Fruit fly (Drosophila melanogaster) whole organism, embryonic: ENCODE results near the gene CG13258.

Source experiments
- Awh ChIP-seq: fragments of 200-800 bp; sonication (Bioruptor generic); IDR thresholded peaks from 2 replicates; pipeline ENCODE4, ENCODE4 v1.3.6; 2022; ENCODE audit warnings: missing biosample characterization, missing genetic modification characterization
- Blimp-1 ChIP-seq: fragments of 200-800 bp; sonication (Bioruptor generic); optimal IDR thresholded peaks from 3 replicates; lab custom pipeline; 2018; ENCODE audit warnings: missing biosample characterization, missing genetic modification characterization, mild to moderate bottlenecking, moderate library complexity, missing genetic modification reagents
- CG10543 ChIP-seq: fragments of 200-800 bp; sonication (Bioruptor generic); optimal IDR thresholded peaks from 3 replicates; lab custom pipeline; 2017; ENCODE audit warnings: missing biosample characterization, mild to moderate bottlenecking, missing genetic modification characterization, moderate library complexity
- CG11695 ChIP-seq: fragments of 200-800 bp; sonication (Bioruptor generic); IDR thresholded peaks from 3 replicates; pipeline ENCODE4 v1.3.6; 2022; ENCODE audit warnings: missing biosample characterization, missing genetic modification characterization
- CG12219 ChIP-seq: fragments of 200-800 bp; sonication (Bioruptor generic); optimal IDR thresholded peaks from 3 replicates; lab custom pipeline; 2018; ENCODE audit warnings: missing biosample characterization, mild to moderate bottlenecking, missing genetic modification characterization
- CG13287 ChIP-seq: fragments of 200-800 bp; sonication (Bioruptor generic); IDR thresholded peaks from 2 replicates; pipeline ENCODE4 v1.3.6; 2022; ENCODE audit warnings: missing biosample characterization, missing genetic modification characterization; ENCODE audit not compliant: partially characterized antibody
- CG13775 ChIP-seq: fragments of 200-800 bp; sonication (Bioruptor generic); optimal IDR thresholded peaks from 3 replicates; lab custom pipeline; 2017; ENCODE audit warnings: missing biosample characterization, mild to moderate bottlenecking, missing genetic modification characterization
- CG14014 ChIP-seq: fragments of 200-800 bp; sonication (Bioruptor generic); IDR thresholded peaks from 2 replicates; pipeline ENCODE4 v1.3.6; 2022; ENCODE audit warnings: missing biosample characterization, missing genetic modification characterization
- CG15011 ChIP-seq: fragments of 200-800 bp; sonication (Bioruptor generic); optimal IDR thresholded peaks from 3 replicates; lab custom pipeline; 2018; ENCODE audit warnings: missing biosample characterization, mild to moderate bottlenecking, missing genetic modification characterization
- CG17328 ChIP-seq: fragments of 200-800 bp; sonication (Bioruptor generic); IDR thresholded peaks from 2 replicates; pipeline ENCODE4 v1.3.6; 2022; ENCODE audit warnings: missing biosample characterization, missing genetic modification characterization
- CG18619 ChIP-seq: fragments of 200-800 bp; sonication (Bioruptor generic); optimal IDR thresholded peaks from 3 replicates; lab custom pipeline; 2017; ENCODE audit warnings: missing biosample characterization, mild to moderate bottlenecking, missing genetic modification characterization
- CG30431 ChIP-seq: fragments of 200-800 bp; sonication (Bioruptor generic); optimal IDR thresholded peaks from 2 replicates; lab custom pipeline; 2017; ENCODE audit warnings: missing biosample characterization, missing genetic modification characterization
- CG3407 ChIP-seq: fragments of 200-800 bp; sonication (Bioruptor generic); optimal IDR thresholded peaks from 2 replicates; lab custom pipeline; 2018; ENCODE audit warnings: missing biosample characterization, mild to moderate bottlenecking, missing genetic modification characterization
- CG6683 ChIP-seq: fragments of 200-800 bp; sonication (Bioruptor generic); optimal IDR thresholded peaks from 2 replicates; lab custom pipeline; 2017; ENCODE audit warnings: missing biosample characterization, mild to moderate bottlenecking, missing genetic modification characterization, missing genetic modification reagents
- CG6854 ChIP-seq: fragments of 200-800 bp; sonication (Bioruptor generic); optimal IDR thresholded peaks from 3 replicates; lab custom pipeline; 2017; ENCODE audit warnings: missing biosample characterization, mild to moderate bottlenecking, missing genetic modification characterization
- CG7372 ChIP-seq: fragments of 200-800 bp; sonication (Bioruptor generic); IDR thresholded peaks from 2 replicates; pipeline ENCODE4 v1.3.6; 2022; ENCODE audit warnings: missing biosample characterization, missing genetic modification characterization
- D19B ChIP-seq: fragments of 200-800 bp; sonication (Bioruptor generic); optimal IDR thresholded peaks from 2 replicates; lab custom pipeline; 2017; ENCODE audit warnings: missing biosample characterization, mild to moderate bottlenecking, missing genetic modification characterization
- HHEX ChIP-seq: fragments of 200-800 bp; sonication (Bioruptor generic); optimal IDR thresholded peaks from 3 replicates; lab custom pipeline; 2017; ENCODE audit warnings: missing biosample characterization, mild to moderate bottlenecking, missing genetic modification characterization, missing genetic modification reagents
- Kr ChIP-seq: fragments of 200-800 bp; sonication (Bioruptor generic); optimal IDR thresholded peaks from 2 replicates; lab custom pipeline; 2017; ENCODE audit warnings: missing biosample characterization, mild to moderate bottlenecking, missing genetic modification characterization
- Rx ChIP-seq: fragments of 200-800 bp; sonication (Bioruptor generic); IDR thresholded peaks from 2 replicates; pipeline ENCODE4 v1.3.6; 2022; ENCODE audit warnings: missing biosample characterization, missing genetic modification characterization
- Sry-δ ChIP-seq: fragments of 200-800 bp; sonication (Bioruptor generic); optimal IDR thresholded peaks from 2 replicates; lab custom pipeline; 2016; ENCODE audit warnings: missing biosample characterization, missing genetic modification characterization
- ab ChIP-seq: fragments of 200-800 bp; sonication (Bioruptor generic); optimal IDR thresholded peaks from 2 replicates; lab custom pipeline; 2016; ENCODE audit warnings: missing biosample characterization, missing genetic modification characterization
- bab2 ChIP-seq: fragments of 200-800 bp; sonication (Bioruptor generic); optimal IDR thresholded peaks from 2 replicates; lab custom pipeline; 2016; ENCODE audit warnings: missing biosample characterization, missing genetic modification characterization
- bbx ChIP-seq: fragments of 200-800 bp; sonication (Bioruptor generic); IDR thresholded peaks from 2 replicates; pipeline ENCODE4 v1.3.6; 2022; ENCODE audit warnings: missing biosample characterization, missing genetic modification characterization; ENCODE audit not compliant: partially characterized antibody
- bigmax ChIP-seq: fragments of 200-800 bp; sonication (Bioruptor generic); optimal IDR thresholded peaks from 2 replicates; lab custom pipeline; 2018; ENCODE audit warnings: missing biosample characterization, mild to moderate bottlenecking, missing genetic modification characterization
- bsh ChIP-seq, 2 experiments: fragments of 200-800 bp; sonication (Bioruptor generic); optimal IDR thresholded peaks; 2 replicates each; lab custom pipeline; 2017 to 2018; ENCODE audit warnings: mild to moderate bottlenecking in 2 of 2, missing biosample characterization in 2 of 2, missing genetic modification characterization in 2 of 2, moderate library complexity in 1 of 2
- cg ChIP-seq: fragments of 200-800 bp; sonication (Bioruptor generic); optimal IDR thresholded peaks from 3 replicates; lab custom pipeline; 2019; ENCODE audit warnings: missing biosample characterization, mild to moderate bottlenecking, missing genetic modification characterization, moderate library complexity
- crp ChIP-seq, 2 experiments: fragments of 200-800 bp; sonication (Bioruptor generic); optimal IDR thresholded peaks; 2 replicates in 1 of 2; 3 replicates in 1 of 2; lab custom pipeline; 2017; ENCODE audit warnings: missing biosample characterization in 2 of 2, missing genetic modification characterization in 2 of 2, mild to moderate bottlenecking in 1 of 2, moderate library complexity in 1 of 2
- dmrt99B ChIP-seq: fragments of 200-800 bp; sonication (Bioruptor generic); optimal IDR thresholded peaks from 2 replicates; lab custom pipeline; 2018; ENCODE audit warnings: missing biosample characterization, mild to moderate bottlenecking, missing genetic modification characterization, moderate library complexity
- en ChIP-seq: fragments of 200-800 bp; sonication (Bioruptor generic); optimal IDR thresholded peaks from 2 replicates; lab custom pipeline; 2016; ENCODE audit warnings: missing biosample characterization, missing genetic modification characterization
- eve ChIP-seq, 2 experiments: fragments of >200 bp; optimal IDR thresholded peaks; 2 replicates each; lab custom pipeline; 2017; ENCODE audit warnings: missing biosample characterization in 2 of 2, missing genetic modification characterization in 2 of 2
- eyg ChIP-seq: fragments of 200-800 bp; sonication (Bioruptor generic); optimal IDR thresholded peaks from 3 replicates; lab custom pipeline; 2016; ENCODE audit warnings: missing biosample characterization, missing genetic modification characterization
- fu2 ChIP-seq: fragments of 200-800 bp; sonication (Bioruptor generic); optimal IDR thresholded peaks from 2 replicates; lab custom pipeline; 2016; ENCODE audit warnings: missing biosample characterization, missing genetic modification characterization
- grau ChIP-seq: fragments of 200-800 bp; optimal IDR thresholded peaks from 3 replicates; lab custom pipeline; 2019; ENCODE audit warnings: missing biosample characterization, mild to moderate bottlenecking, missing genetic modification characterization, moderate library complexity
- grn ChIP-seq: fragments of 200-800 bp; sonication (Bioruptor generic); optimal IDR thresholded peaks from 3 replicates; lab custom pipeline; 2017; ENCODE audit warnings: missing biosample characterization, missing genetic modification characterization
- mam ChIP-seq: fragments of 200-800 bp; sonication (Bioruptor generic); optimal IDR thresholded peaks from 3 replicates; lab custom pipeline; 2016; ENCODE audit warnings: missing biosample characterization, missing genetic modification characterization
- nau ChIP-seq: fragments of 200-800 bp; sonication (Bioruptor generic); optimal IDR thresholded peaks from 3 replicates; lab custom pipeline; 2017; ENCODE audit warnings: missing biosample characterization, mild to moderate bottlenecking, missing genetic modification characterization, missing genetic modification reagents
- pho ChIP-seq: fragments of 200-800 bp; sonication (Bioruptor generic); optimal IDR thresholded peaks from 2 replicates; lab custom pipeline; 2016; ENCODE audit warnings: missing biosample characterization, missing genetic modification characterization
- pros ChIP-seq: fragments of 200-800 bp; sonication (Bioruptor generic); optimal IDR thresholded peaks from 3 replicates; lab custom pipeline; 2019; ENCODE audit warnings: missing biosample characterization, mild to moderate bottlenecking, missing genetic modification characterization, moderate library complexity
- psq ChIP-seq: fragments of 200-800 bp; sonication (Bioruptor generic); optimal IDR thresholded peaks from 2 replicates; lab custom pipeline; 2017; ENCODE audit warnings: missing biosample characterization, missing genetic modification characterization
- run ChIP-seq: fragments of 200-800 bp; sonication (Bioruptor generic); optimal IDR thresholded peaks from 3 replicates; lab custom pipeline; 2018; ENCODE audit warnings: missing biosample characterization, mild to moderate bottlenecking, missing genetic modification characterization
- salm ChIP-seq: fragments of 200-800 bp; sonication (Bioruptor generic); optimal IDR thresholded peaks from 2 replicates; lab custom pipeline; 2018; ENCODE audit warnings: missing biosample characterization, mild to moderate bottlenecking, missing genetic modification characterization
- sc ChIP-seq, 3 experiments: fragments of >200 bp in 2 of 3; fragments of 200-800 bp in 1 of 3; sonication (Bioruptor generic) in 1 of 3; optimal IDR thresholded peaks; 2 replicates in 2 of 3; 3 replicates in 1 of 3; lab custom pipeline; 2017; ENCODE audit warnings: mild to moderate bottlenecking in 1 of 3, missing biosample characterization in 1 of 3, missing genetic modification characterization in 1 of 3, missing genetic modification reagents in 1 of 3
- sens ChIP-seq: fragments of 200-800 bp; sonication (Bioruptor generic); peaks from one replicate; lab custom pipeline; 2016; ENCODE audit warnings: missing biosample characterization, missing genetic modification characterization
- slbo ChIP-seq: fragments of 200-800 bp; sonication (Bioruptor generic); IDR thresholded peaks from 2 replicates; pipeline ENCODE4 v1.3.6; 2022; ENCODE audit warnings: missing biosample characterization, missing genetic modification characterization
- unc-4 ChIP-seq: fragments of 200-800 bp; sonication (Bioruptor generic); IDR thresholded peaks from 2 replicates; pipeline ENCODE4 v1.3.6; 2022; ENCODE audit warnings: missing biosample characterization, missing genetic modification characterization; ENCODE audit not compliant: partially characterized antibody
- unpg ChIP-seq: fragments of 200-800 bp; sonication (Bioruptor generic); optimal IDR thresholded peaks from 3 replicates; lab custom pipeline; 2018; ENCODE audit warnings: missing biosample characterization, mild to moderate bottlenecking, missing genetic modification characterization, moderate library complexity
- zen ChIP-seq: fragments of 200-800 bp; sonication (Bioruptor generic); optimal IDR thresholded peaks from 3 replicates; lab custom pipeline; 2018; ENCODE audit warnings: missing biosample characterization, mild to moderate bottlenecking, missing genetic modification characterization, moderate library complexity

Gene CG13258

dm6 chr2L:16269232-16270134, 23.3 kb downstream of the CG13258 start (continued):
- TF ChIP-seq CG30431 (no peak), CG3407 (GFP tag; lab: Kevin White, UChicago) (peak; percentile 69), en (GFP tag; lab: Kevin White, UChicago) (peak; percentile 45), Kr (GFP tag; lab: Kevin White, UChicago) (peak; percentile 12), salm (tag; lab: Kevin White, UChicago) (peak; percentile 28), ab (peak; percentile 22), bsh (GFP tag; optimal IDR thresholded peaks at IDR 0.05; lab: Kevin White, UChicago) (peak; percentile 57 to 60), CG13287 (GFP tag; lab: Robert Waterston, UW) (no peak), CG18619 (GFP tag; lab: Kevin White, UChicago) (peak; percentile 39), run (tag; lab: Kevin White, UChicago) (peak; percentile 59), dmrt99B (tag; lab: Kevin White, UChicago) (peak; percentile 60), mam (GFP tag; lab: Kevin White, UChicago) (no peak), CG15011 (GFP tag; lab: Kevin White, UChicago) (peak; percentile 74), pros (peak; percentile 98), CG13775 (GFP tag; lab: Kevin White, UChicago) (peak; percentile 53), Blimp-1 (peak; percentile 5), fu2 (no peak), psq (GFP tag; lab: Kevin White, UChicago) (peak; percentile 16), unpg (peak; percentile 71), grau (peak; percentile 67), CG7372 (GFP tag; lab: Robert Waterston, UW) (no peak), eyg (GFP tag; lab: Kevin White, UChicago) (peak; percentile 41), zen (tag; lab: Kevin White, UChicago) (no peak), bbx (no peak), CG11695 (GFP tag; lab: Robert Waterston, UW) (no peak), Awh (GFP tag; lab: Robert Waterston, UW) (no peak), CG10543 (peak; percentile 96), sens (peak; percentile 84), CG6683 (GFP tag; lab: Kevin White, UChicago) (peak; percentile 87), CG14014 (no peak), eve (GFP tag; optimal IDR thresholded peaks at IDR 0.05; lab: Kevin White, UChicago) (no peak), grn (GFP tag; lab: Kevin White, UChicago) (peak; percentile 38), CG12219 (GFP tag; lab: Kevin White, UChicago) (peak; percentile 85), cg (peak; percentile 67), CG17328 (no peak), D19B (GFP tag; lab: Kevin White, UChicago) (peak; percentile 15), bigmax (peak; percentile 66), bab2 (GFP tag; lab: Kevin White, UChicago) (no peak), CG6854 (GFP tag; lab: Kevin White, UChicago) (peak; percentile 96), Rx (GFP tag; lab: Robert Waterston, UW) (no peak), Sry-δ (no peak), nau (GFP tag; lab: Kevin White, UChicago) (peak; percentile 93), pho (GFP tag; lab: Kevin White, UChicago) (peak; percentile 29), sc (optimal IDR thresholded peaks at IDR 0.05; lab: Kevin White, UChicago) (no peak), sc (GFP tag; optimal IDR thresholded peaks at IDR 0.05; lab: Kevin White, UChicago) (peak; percentile 42), HHEX (GFP tag; lab: Kevin White, UChicago) (peak; percentile 93), crp (GFP tag; optimal IDR thresholded peaks at IDR 0.05; lab: Kevin White, UChicago) (peak; percentile 11 to 89), unc-4 (no peak), slbo (GFP tag; lab: Robert Waterston, UW) (no peak)
